Worm (Caenorhabditis elegans) whole organism, young adult: Measurements from ENCODE around the gene gtl-2.

Experiments used
- B0261.1 ChIP-seq: sonication (generic microtip); optimal IDR thresholded peaks from 2 replicates; lab custom pipeline; 2016; ENCODE audit warnings: mild to moderate bottlenecking, missing genetic modification characterization, moderate library complexity, missing compliant biosample characterization
- B0336.3 ChIP-seq: fragments of 200-800 bp; sonication (Bioruptor generic); IDR thresholded peaks from 2 replicates; pipeline ENCODE4 v1.3.6; 2022; ENCODE audit warnings: missing genetic modification characterization, missing compliant biosample characterization
- C06A6.2 ChIP-seq: fragments of 200-800 bp; sonication (Bioruptor generic); conservative IDR thresholded peaks from 2 replicates; pipeline ENCODE4 v1.3.6; 2022; ENCODE audit warnings: missing genetic modification characterization, missing compliant biosample characterization
- C17E4.6 ChIP-seq: fragments of 200-800 bp; sonication (Bioruptor generic); IDR thresholded peaks from 2 replicates; pipeline ENCODE4 v1.3.6; 2022; ENCODE audit warnings: missing genetic modification reagents, missing genetic modification characterization, missing compliant biosample characterization
- F10E7.11 ChIP-seq: sonication (generic microtip); optimal IDR thresholded peaks from 2 replicates; lab custom pipeline; 2017; ENCODE audit warnings: mild to moderate bottlenecking, missing genetic modification characterization, moderate library complexity, missing compliant biosample characterization
- F37B4.10 ChIP-seq: fragments of 200-800 bp; sonication (Bioruptor generic); IDR thresholded peaks from 2 replicates; pipeline ENCODE4 v1.3.6; 2022; ENCODE audit warnings: missing genetic modification characterization, missing compliant biosample characterization
- F49E8.2 ChIP-seq: sonication (generic microtip); optimal IDR thresholded peaks from 3 replicates; lab custom pipeline; 2017; ENCODE audit warnings: missing genetic modification characterization, mild to moderate bottlenecking, missing compliant biosample characterization, antibody characterized with exemption, moderate library complexity; ENCODE audit not compliant: insufficient read depth
- F55B11.4 ChIP-seq: sonication (generic microtip); optimal IDR thresholded peaks from 2 replicates; lab custom pipeline; 2016; ENCODE audit warnings: missing compliant biosample characterization, missing genetic modification characterization, borderline replicate concordance; ENCODE audit not compliant: insufficient read depth
- K12H6.12 ChIP-seq: fragments of 200-800 bp; sonication (Bioruptor generic); optimal IDR thresholded peaks from 2 replicates; lab custom pipeline; 2018; ENCODE audit warnings: mild to moderate bottlenecking, missing genetic modification characterization, missing compliant biosample characterization
- Y79H2A.3 ChIP-seq: fragments of 200-800 bp; sonication (Bioruptor generic); conservative IDR thresholded peaks from 2 replicates; pipeline ENCODE4 v1.3.6; 2022; ENCODE audit warnings: missing genetic modification reagents, missing genetic modification characterization, missing compliant biosample characterization
- ama-1 ChIP-seq, 3 experiments: fragments of 150-350 bp in 1 of 3; sonication (generic microtip) in 2 of 3; optimal IDR thresholded peaks; 2 replicates each; lab custom pipeline; 2014 to 2018; ENCODE audit warnings: missing biosample characterization in 2 of 3, missing genetic modification characterization in 2 of 3, missing genetic modification reagents in 2 of 3
- aptf-2 ChIP-seq: fragments of 200-800 bp; sonication (Bioruptor generic); conservative IDR thresholded peaks from 2 replicates; pipeline ENCODE4 v1.3.6; 2022; ENCODE audit warnings: missing genetic modification reagents, missing genetic modification characterization, missing compliant biosample characterization
- aptf-3 ChIP-seq: fragments of 200-800 bp; sonication (Bioruptor generic); IDR thresholded peaks from 2 replicates; pipeline ENCODE4 v1.3.6; 2022; ENCODE audit warnings: missing genetic modification characterization, missing compliant biosample characterization
- attf-3 ChIP-seq: fragments of 200-800 bp; sonication (Bioruptor generic); conservative IDR thresholded peaks from 2 replicates; pipeline ENCODE4 v1.3.6; 2022; ENCODE audit warnings: missing genetic modification reagents, missing genetic modification characterization, missing compliant biosample characterization
- attf-5 ChIP-seq: fragments of 200-800 bp; sonication (Bioruptor generic); optimal IDR thresholded peaks from 2 replicates; lab custom pipeline; 2018; ENCODE audit warnings: mild to moderate bottlenecking, missing genetic modification characterization, missing compliant biosample characterization
- attf-6 ChIP-seq: fragments of 200-800 bp; sonication (Bioruptor generic); IDR thresholded peaks from 2 replicates; pipeline ENCODE4 v1.3.6; 2022; ENCODE audit warnings: missing genetic modification reagents, missing genetic modification characterization, missing compliant biosample characterization
- bed-1 ChIP-seq: fragments of 200-800 bp; sonication (Bioruptor generic); IDR thresholded peaks from 2 replicates; pipeline ENCODE4 v1.3.6; 2022; ENCODE audit warnings: missing genetic modification reagents, missing genetic modification characterization, missing compliant biosample characterization
- bed-2 ChIP-seq: fragments of 200-800 bp; sonication (Bioruptor generic); IDR thresholded peaks from 2 replicates; pipeline ENCODE4 v1.3.6; 2022; ENCODE audit warnings: missing genetic modification reagents, missing genetic modification characterization, missing compliant biosample characterization
- ccch-3 ChIP-seq: fragments of 200-800 bp; sonication (Bioruptor generic); optimal IDR thresholded peaks from 2 replicates; lab custom pipeline; 2018; ENCODE audit warnings: mild to moderate bottlenecking, missing genetic modification characterization, missing compliant biosample characterization
- ceh-40 ChIP-seq: fragments of 200-800 bp; sonication (Bioruptor generic); IDR thresholded peaks from 2 replicates; pipeline ENCODE4 v1.3.6; 2022; ENCODE audit warnings: missing genetic modification characterization, missing compliant biosample characterization
- chd-7 ChIP-seq: sonication (generic microtip); optimal IDR thresholded peaks from 2 replicates; lab custom pipeline; 2016; ENCODE audit warnings: mild to moderate bottlenecking, missing genetic modification characterization, moderate library complexity, missing compliant biosample characterization
- dpff-1 ChIP-seq: sonication (generic microtip); optimal IDR thresholded peaks from 2 replicates; lab custom pipeline; 2017; ENCODE audit warnings: mild to moderate bottlenecking, missing genetic modification characterization, missing compliant biosample characterization
- dpl-1 ChIP-seq: fragments of 150-350 bp; optimal IDR thresholded peaks from 2 replicates; lab custom pipeline; 2014; ENCODE audit warnings: missing biosample characterization, missing genetic modification reagents, missing genetic modification characterization
- egrh-3 ChIP-seq: fragments of 200-800 bp; sonication (Bioruptor generic); IDR thresholded peaks from 2 replicates; pipeline ENCODE4 v1.3.6; 2022; ENCODE audit warnings: missing genetic modification reagents, missing genetic modification characterization, missing compliant biosample characterization
- fkh-3 ChIP-seq: sonication (generic microtip); optimal IDR thresholded peaks from 2 replicates; lab custom pipeline; 2016; ENCODE audit warnings: mild to moderate bottlenecking, missing genetic modification characterization, missing compliant biosample characterization
- hlh-12 ChIP-seq: sonication (generic microtip); optimal IDR thresholded peaks from 2 replicates; lab custom pipeline; 2016; ENCODE audit warnings: missing genetic modification characterization, missing compliant biosample characterization
- hmg-20 ChIP-seq: fragments of 200-800 bp; sonication (Bioruptor generic); IDR thresholded peaks from 2 replicates; pipeline ENCODE4 v1.3.6; 2022; ENCODE audit warnings: missing genetic modification reagents, missing genetic modification characterization, missing compliant biosample characterization
- hsf-1 ChIP-seq: fragments of 200-800 bp; sonication (Bioruptor generic); IDR thresholded peaks from 2 replicates; pipeline ENCODE4 v1.3.6; 2022; ENCODE audit warnings: missing genetic modification reagents, missing genetic modification characterization, missing compliant biosample characterization
- lag-1 ChIP-seq: fragments of 200-800 bp; sonication (Bioruptor generic); IDR thresholded peaks from 2 replicates; pipeline ENCODE4 v1.3.6; 2022; ENCODE audit warnings: missing genetic modification reagents, missing genetic modification characterization, missing compliant biosample characterization
- let-526 ChIP-seq: fragments of 200-800 bp; sonication (Bioruptor generic); IDR thresholded peaks from 2 replicates; pipeline ENCODE4 v1.3.6; 2022; ENCODE audit warnings: missing genetic modification reagents, missing genetic modification characterization, missing compliant biosample characterization
- let-607 ChIP-seq, 2 experiments: fragments of 200-800 bp in 1 of 2; sonication (Bioruptor generic) in 1 of 2; sonication (generic microtip) in 1 of 2; optimal IDR thresholded peaks; 2 replicates each; lab custom pipeline; 2016 to 2018; ENCODE audit warnings: mild to moderate bottlenecking in 2 of 2, missing compliant biosample characterization in 2 of 2, missing genetic modification characterization in 2 of 2, moderate library complexity in 2 of 2, missing genotype in 1 of 2
- lin-40 ChIP-seq: sonication (generic microtip); optimal IDR thresholded peaks from 2 replicates; lab custom pipeline; 2016; ENCODE audit warnings: missing genetic modification characterization, mild to moderate bottlenecking, missing compliant biosample characterization, missing genotype, missing genetic modification reagents
- lin-54 ChIP-seq: fragments of 200-800 bp; sonication (Bioruptor generic); optimal IDR thresholded peaks from 2 replicates; lab custom pipeline; 2018; ENCODE audit warnings: mild to moderate bottlenecking, missing genetic modification characterization, missing compliant biosample characterization
- lsl-1 ChIP-seq: fragments of 200-800 bp; sonication (Bioruptor generic); optimal IDR thresholded peaks from 2 replicates; lab custom pipeline; 2018; ENCODE audit warnings: mild to moderate bottlenecking, missing genetic modification characterization, moderate library complexity, missing compliant biosample characterization
- madf-6 ChIP-seq: fragments of 200-800 bp; sonication (Bioruptor generic); IDR thresholded peaks from 2 replicates; pipeline ENCODE4 v1.3.6; 2022; ENCODE audit warnings: missing genetic modification reagents, missing genetic modification characterization, missing compliant biosample characterization
- mel-28 ChIP-seq: sonication (generic microtip); optimal IDR thresholded peaks from 2 replicates; lab custom pipeline; 2016; ENCODE audit warnings: borderline replicate concordance, mild to moderate bottlenecking, missing genetic modification characterization, missing compliant biosample characterization
- mxl-1 ChIP-seq: sonication (generic microtip); optimal IDR thresholded peaks from 2 replicates; lab custom pipeline; 2016; ENCODE audit warnings: missing genetic modification characterization, missing compliant biosample characterization
- nfya-1 ChIP-seq: sonication (generic microtip); optimal IDR thresholded peaks from 2 replicates; lab custom pipeline; 2017; ENCODE audit warnings: antibody characterized with exemption, missing compliant biosample characterization, missing genetic modification characterization, borderline replicate concordance; ENCODE audit not compliant: insufficient read depth
- nfyb-1 ChIP-seq: fragments of 200-800 bp; sonication (Bioruptor generic); IDR thresholded peaks from 2 replicates; pipeline ENCODE4 v1.3.6; 2022; ENCODE audit warnings: missing genetic modification reagents, missing genetic modification characterization, missing compliant biosample characterization
- nhr-80 ChIP-seq: sonication (generic microtip); optimal IDR thresholded peaks from 2 replicates; lab custom pipeline; 2016; ENCODE audit warnings: missing genetic modification characterization, missing compliant biosample characterization
- pha-4 ChIP-seq: fragments of 150-350 bp; sonication (generic microtip); optimal IDR thresholded peaks from 2 replicates; lab custom pipeline; 2014; ENCODE audit warnings: missing biosample characterization, missing genetic modification reagents, missing genetic modification characterization
- rec-8 ChIP-seq, 2 experiments: sonication (generic microtip); optimal IDR thresholded peaks; 2 replicates each; lab custom pipeline; 2016; ENCODE audit warnings: mild to moderate bottlenecking in 2 of 2, missing genetic modification characterization in 2 of 2, missing genetic modification reagents in 2 of 2, missing genotype in 2 of 2, missing biosample characterization in 1 of 2, missing compliant biosample characterization in 1 of 2, moderate library complexity in 1 of 2
- repo-1 ChIP-seq: sonication (generic microtip); optimal IDR thresholded peaks from 2 replicates; lab custom pipeline; 2017; ENCODE audit warnings: mild to moderate bottlenecking, missing genetic modification characterization, missing compliant biosample characterization
- rpc-1 ChIP-seq, 2 experiments: fragments of 150-350 bp in 1 of 2; sonication (generic microtip) in 1 of 2; optimal IDR thresholded peaks; 2 replicates each; lab custom pipeline; 2014 to 2018; ENCODE audit warnings: missing biosample characterization in 1 of 2, missing genetic modification characterization in 1 of 2, missing genetic modification reagents in 1 of 2, missing genotype in 1 of 2
- snpc-3.4 ChIP-seq: sonication (generic microtip); optimal IDR thresholded peaks from 2 replicates; lab custom pipeline; 2017; ENCODE audit warnings: missing genetic modification characterization, mild to moderate bottlenecking, missing compliant biosample characterization, antibody characterized with exemption, moderate library complexity, missing genotype, missing genetic modification reagents
- somi-1 ChIP-seq: fragments of 200-800 bp; sonication (Bioruptor generic); optimal IDR thresholded peaks from 2 replicates; lab custom pipeline; 2018; ENCODE audit warnings: mild to moderate bottlenecking, missing genetic modification characterization, missing compliant biosample characterization
- ztf-18 ChIP-seq: sonication (generic microtip); optimal IDR thresholded peaks from 2 replicates; lab custom pipeline; 2016; ENCODE audit warnings: missing genotype, mild to moderate bottlenecking, missing genetic modification characterization, missing compliant biosample characterization

gtl-2 gene

ce11 chrIV:11326939-11327565, 53.8 kb downstream of the gtl-2 start, which contains the start of gene B0035.21 (continued):
- TF ChIP-seq dpff-1 (tag; lab: Kevin White, UChicago) (no peak), rpc-1 (optimal IDR thresholded peaks at IDR 0.05; lab: Kevin White, UChicago) (no peak), rpc-1 (tag; optimal IDR thresholded peaks at IDR 0.05; lab: Kevin White, UChicago) (no peak), attf-6 (GFP tag; lab: Robert Waterston, UW) (peak; percentile 84), repo-1 (tag; lab: Kevin White, UChicago) (no peak), bed-1 (no peak), egrh-3 (GFP tag; lab: Robert Waterston, UW) (no peak), ccch-3 (no peak), F10E7.11 (no peak), lag-1 (GFP tag; lab: Robert Waterston, UW) (no peak), lin-54 (GFP tag; lab: Kevin White, UChicago) (peak; percentile 27), bed-2 (GFP tag; lab: Robert Waterston, UW) (no peak), mxl-1 (tag; lab: Kevin White, UChicago) (no peak), aptf-2 (GFP tag; lab: Robert Waterston, UW) (no peak), K12H6.12 (no peak), attf-3 (GFP tag; lab: Robert Waterston, UW) (no peak), attf-5 (no peak), rec-8 (tag; optimal IDR thresholded peaks at IDR 0.05; lab: Kevin White, UChicago) (no peak), dpl-1 (no peak), F37B4.10 (GFP tag; lab: Robert Waterston, UW) (no peak), madf-6 (GFP tag; lab: Robert Waterston, UW) (peak; percentile 73), ztf-18 (no peak), ceh-40 (GFP tag; lab: Robert Waterston, UW) (no peak), hlh-12 (no peak), B0261.1 (tag; lab: Kevin White, UChicago) (no peak), mel-28 (no peak), aptf-3 (GFP tag; lab: Robert Waterston, UW) (no peak), nfya-1 (tag; lab: Kevin White, UChicago) (no peak), somi-1 (GFP tag; lab: Kevin White, UChicago) (no peak), Y79H2A.3 (GFP tag; lab: Robert Waterston, UW) (0 out of 2 replicates have a peak, but pooled peaks have one; percentile 73), hmg-20 (GFP tag; lab: Robert Waterston, UW) (no peak), ama-1 (optimal IDR thresholded peaks at IDR 0.05; lab: Kevin White, UChicago) (no peak), ama-1 (GFP tag; optimal IDR thresholded peaks at IDR 0.05; lab: Kevin White, UChicago) (no peak), fkh-3 (no peak), B0336.3 (GFP tag; lab: Robert Waterston, UW) (no peak), nhr-80 (tag; lab: Kevin White, UChicago) (no peak), C17E4.6 (GFP tag; lab: Robert Waterston, UW) (peak; percentile 51; the same call in 1 of the 2 replicates), chd-7 (tag; lab: Kevin White, UChicago) (no peak), nfyb-1 (GFP tag; lab: Robert Waterston, UW) (no peak), let-607 (tag; optimal IDR thresholded peaks at IDR 0.05; lab: Kevin White, UChicago) (no peak), hsf-1 (peak; percentile 64), F55B11.4 (tag; lab: Kevin White, UChicago) (no peak), lin-40 (tag; lab: Kevin White, UChicago) (no peak), lsl-1 (GFP tag; lab: Kevin White, UChicago) (no peak), C06A6.2 (GFP tag; lab: Robert Waterston, UW) (no peak), pha-4 (tag; lab: Kevin White, UChicago) (no peak), snpc-3.4 (no peak), let-526 (no peak), F49E8.2 (tag; lab: Kevin White, UChicago) (no peak)
